Fruit fly (Drosophila melanogaster) whole organism, adult: Measurements from ENCODE around the gene Sgsf.

Experiments used
- CG11617 ChIP-seq: fragments of 200-800 bp; sonication (Bioruptor generic); optimal IDR thresholded peaks from 2 replicates; lab custom pipeline; 2017; ENCODE audit warnings: mild to moderate bottlenecking, missing biosample characterization, missing genetic modification reagents, missing genetic modification characterization
- CG12768 ChIP-seq: fragments of 200-800 bp; sonication (Bioruptor generic); optimal IDR thresholded peaks from 2 replicates; lab custom pipeline; 2017; ENCODE audit warnings: missing biosample characterization, missing genetic modification characterization, mild to moderate bottlenecking, moderate library complexity, missing genetic modification reagents
- CG14711 ChIP-seq: fragments of 200-800 bp; sonication (Bioruptor generic); optimal IDR thresholded peaks from 2 replicates; lab custom pipeline; 2018; ENCODE audit warnings: missing biosample characterization, mild to moderate bottlenecking, missing genetic modification characterization, moderate library complexity
- CG1620 ChIP-seq: fragments of 200-800 bp; sonication (Bioruptor generic); optimal IDR thresholded peaks from 2 replicates; lab custom pipeline; 2016; ENCODE audit warnings: missing biosample characterization, missing genetic modification characterization
- CG33017 ChIP-seq: fragments of 200-800 bp; sonication (Bioruptor generic); optimal IDR thresholded peaks from 2 replicates; lab custom pipeline; 2018; ENCODE audit warnings: missing biosample characterization, mild to moderate bottlenecking, missing genetic modification characterization, moderate library complexity
- CG5204 ChIP-seq: fragments of 200-800 bp; sonication (Bioruptor generic); optimal IDR thresholded peaks from 2 replicates; lab custom pipeline; 2016; ENCODE audit warnings: missing biosample characterization, missing genetic modification characterization
- CG7045 ChIP-seq: fragments of 200-800 bp; sonication (Bioruptor generic); optimal IDR thresholded peaks from 2 replicates; lab custom pipeline; 2017; ENCODE audit warnings: missing biosample characterization, mild to moderate bottlenecking, missing genetic modification characterization
- CG7101 ChIP-seq: fragments of 200-800 bp; sonication (Bioruptor generic); optimal IDR thresholded peaks from 2 replicates; lab custom pipeline; 2018; ENCODE audit warnings: missing biosample characterization, mild to moderate bottlenecking, missing genetic modification characterization, moderate library complexity
- Clk ChIP-seq: fragments of 200-800 bp; sonication (Bioruptor generic); optimal IDR thresholded peaks from 2 replicates; lab custom pipeline; 2017; ENCODE audit warnings: missing biosample characterization, missing genetic modification characterization
- Crg-1 ChIP-seq: fragments of 200-800 bp; sonication (Bioruptor generic); optimal IDR thresholded peaks from 2 replicates; lab custom pipeline; 2016; ENCODE audit warnings: missing biosample characterization, missing genetic modification characterization
- Hr96 ChIP-seq: fragments of 200-800 bp; sonication (Bioruptor generic); optimal IDR thresholded peaks from 2 replicates; lab custom pipeline; 2016; ENCODE audit warnings: missing biosample characterization, missing genetic modification characterization
- Mnt ChIP-seq: fragments of 200-800 bp; sonication (Bioruptor generic); optimal IDR thresholded peaks from 2 replicates; lab custom pipeline; 2016; ENCODE audit warnings: missing biosample characterization, mild to moderate bottlenecking, missing genetic modification characterization
- bab1 ChIP-seq: fragments of 200-800 bp; sonication (Bioruptor generic); optimal IDR thresholded peaks from 3 replicates; lab custom pipeline; 2019; ENCODE audit warnings: missing biosample characterization, mild to moderate bottlenecking, missing genetic modification characterization, moderate library complexity
- cic ChIP-seq: fragments of 200-800 bp; sonication (Bioruptor generic); optimal IDR thresholded peaks from 2 replicates; lab custom pipeline; 2017; ENCODE audit warnings: missing biosample characterization, mild to moderate bottlenecking, missing genetic modification characterization, moderate library complexity
- cnc ChIP-seq, 2 experiments: fragments of >200 bp; optimal IDR thresholded peaks; 2 replicates each; lab custom pipeline; 2017
- kay ChIP-seq: fragments of 200-800 bp; sonication (Bioruptor generic); peaks from one replicate; lab custom pipeline; 2016; ENCODE audit warnings: missing biosample characterization, missing genetic modification characterization, borderline replicate concordance
- ovo ChIP-seq: fragments of 200-800 bp; sonication (Bioruptor generic); optimal IDR thresholded peaks from 2 replicates; lab custom pipeline; 2016; ENCODE audit warnings: missing biosample characterization, missing genetic modification characterization
- pad ChIP-seq: fragments of 200-800 bp; sonication (Bioruptor generic); optimal IDR thresholded peaks from 3 replicates; lab custom pipeline; 2017; ENCODE audit warnings: missing biosample characterization, missing genetic modification characterization, mild to moderate bottlenecking, moderate library complexity, missing genetic modification reagents
- tj ChIP-seq: fragments of 200-800 bp; sonication (Bioruptor generic); optimal IDR thresholded peaks from 3 replicates; lab custom pipeline; 2017; ENCODE audit warnings: missing biosample characterization, mild to moderate bottlenecking, missing genetic modification characterization, moderate library complexity
- toe ChIP-seq: fragments of 200-800 bp; sonication (Bioruptor generic); optimal IDR thresholded peaks from 2 replicates; lab custom pipeline; 2016; ENCODE audit warnings: missing biosample characterization, missing genetic modification characterization

The Sgsf gene

DNA sequence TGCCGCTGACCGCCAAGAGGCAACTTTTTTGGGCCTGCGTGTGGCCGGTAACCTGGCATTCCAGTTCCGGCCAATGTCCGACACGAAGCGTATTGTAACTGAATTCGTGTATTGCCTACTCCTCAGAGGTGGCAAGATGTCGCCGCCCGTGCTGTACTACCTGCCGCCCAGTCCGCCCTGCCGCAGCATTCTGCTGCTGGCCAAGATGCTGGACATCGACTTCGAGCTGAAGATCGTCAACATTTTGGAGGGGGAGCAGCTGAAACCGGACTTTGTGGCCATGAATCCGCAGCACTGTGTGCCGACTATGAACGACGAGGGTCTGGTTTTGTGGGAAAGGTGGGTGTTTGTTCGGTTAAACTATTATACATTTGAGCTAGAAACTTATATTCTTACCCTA lies 42.8 kb downstream of the Sgsf start:
- TF ChIP-seq CG11617 (GFP tag; lab: Kevin White, UChicago) (no peak), CG1620 (GFP tag; lab: Kevin White, UChicago) (no peak), bab1 (GFP tag; lab: Kevin White, UChicago) (no peak), kay (GFP tag; lab: Kevin White, UChicago) (no peak), cnc (optimal IDR thresholded peaks at IDR 0.05; lab: Kevin White, UChicago) (no peak), Mnt (no peak), Hr96 (no peak), ovo (GFP tag; lab: Kevin White, UChicago) (no peak), CG33017 (no peak), CG5204 (GFP tag; lab: Kevin White, UChicago) (no peak), Crg-1 (no peak), tj (no peak), CG12768 (GFP tag; lab: Kevin White, UChicago) (no peak), Clk (GFP tag; lab: Kevin White, UChicago) (no peak), CG7045 (GFP tag; lab: Kevin White, UChicago) (no peak), CG7101 (no peak), CG14711 (tag; lab: Kevin White, UChicago) (no peak), toe (GFP tag; lab: Kevin White, UChicago) (no peak), pad (GFP tag; lab: Kevin White, UChicago) (no peak), cic (GFP tag; lab: Kevin White, UChicago) (no peak)

DNA sequence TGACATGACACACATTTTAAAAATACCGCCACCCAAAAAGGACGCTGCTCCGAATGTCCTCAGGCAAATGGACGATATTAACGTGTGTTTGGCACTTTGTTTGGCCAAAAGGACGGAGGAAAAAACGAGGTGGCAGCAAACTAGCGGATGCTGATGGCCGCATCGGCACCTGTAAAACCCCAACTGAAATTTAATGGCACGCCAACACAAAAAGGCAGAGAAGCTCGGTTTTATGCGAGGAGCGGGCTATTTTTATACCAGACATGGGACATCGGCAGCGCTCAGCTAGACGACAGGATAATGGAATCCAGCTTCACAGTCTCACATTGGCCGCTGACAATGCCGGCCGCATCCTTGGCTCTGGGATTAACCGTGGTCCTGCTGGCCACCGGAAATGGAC lies 44.5 kb downstream of the Sgsf start, which contains the start of gene Sol1:
TSS of gene Sol1 (plus strand) at position 301 of the 400 bp plus-strand sequence.
- TF ChIP-seq CG7045 (GFP tag; lab: Kevin White, UChicago): no peak
- TF ChIP-seq CG1620 (GFP tag; lab: Kevin White, UChicago): no peak
- TF ChIP-seq Clk (GFP tag; lab: Kevin White, UChicago): no peak
- no peak for TF ChIP-seq CG7101
- TF ChIP-seq bab1 (GFP tag; lab: Kevin White, UChicago): no peak
- TF ChIP-seq CG14711 (tag; lab: Kevin White, UChicago): no peak
- no peak for TF ChIP-seq CG33017
- TF ChIP-seq kay (GFP tag; lab: Kevin White, UChicago): no peak
- TF ChIP-seq cnc (optimal IDR thresholded peaks at IDR 0.05; lab: Kevin White, UChicago): no peak
- no peak for TF ChIP-seq Mnt
- no peak for TF ChIP-seq toe (GFP tag; lab: Kevin White, UChicago)
- TF ChIP-seq Hr96: no peak
- no peak for TF ChIP-seq ovo (GFP tag; lab: Kevin White, UChicago)
- TF ChIP-seq pad (GFP tag; lab: Kevin White, UChicago): no peak
- no peak for TF ChIP-seq Crg-1
- TF ChIP-seq cic (GFP tag; lab: Kevin White, UChicago): no peak
- no peak for TF ChIP-seq CG5204 (GFP tag; lab: Kevin White, UChicago)
- no peak for TF ChIP-seq CG12768 (GFP tag; lab: Kevin White, UChicago)
- no peak for TF ChIP-seq CG11617 (GFP tag; lab: Kevin White, UChicago)
- no peak for TF ChIP-seq tj

DNA sequence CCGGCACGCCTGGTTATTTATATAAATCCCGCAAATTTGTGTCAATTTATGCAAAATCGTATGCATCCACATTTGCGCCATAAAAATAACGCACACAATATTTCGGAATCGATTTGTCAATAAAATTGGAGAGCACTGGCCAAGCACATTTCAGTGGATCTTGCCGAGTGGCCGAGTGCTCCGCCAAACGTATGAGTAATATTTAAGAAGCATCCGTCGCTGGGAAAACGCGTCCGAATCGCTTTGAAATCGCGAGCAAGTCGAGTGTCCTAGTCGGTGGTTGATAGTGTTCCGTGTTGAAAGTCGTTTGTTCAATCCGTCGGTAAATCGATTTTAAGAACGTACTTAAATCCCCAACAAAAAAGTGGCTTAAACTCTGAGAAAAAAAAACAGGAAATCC lies 45.5 kb downstream of the Sgsf start, which contains the start of gene CG33098:
TSS of gene CG33098 (plus strand) at position 224 of the 400 bp plus-strand sequence.
- TF ChIP-seq CG11617 (GFP tag; lab: Kevin White, UChicago): no peak
- no peak for TF ChIP-seq CG12768 (GFP tag; lab: Kevin White, UChicago)
- TF ChIP-seq toe (GFP tag; lab: Kevin White, UChicago): no peak
- TF ChIP-seq Crg-1: no peak
- no peak for TF ChIP-seq cic (GFP tag; lab: Kevin White, UChicago)
- no peak for TF ChIP-seq Mnt
- TF ChIP-seq Hr96: no peak
- no peak for TF ChIP-seq CG5204 (GFP tag; lab: Kevin White, UChicago)
